Worm (Caenorhabditis elegans) whole organism, L3 larva: ENCODE data around the gene srz-15.
A peak's percentile ranks its signal among the peaks of the same experiment; 100 is the strongest.

Experiments
- R02D3.7 ChIP-seq: fragments of 150-350 bp; optimal IDR thresholded peaks from 2 replicates; lab custom pipeline; 2014; ENCODE audit warnings: missing biosample characterization, missing genetic modification characterization
- ZK546.5 ChIP-seq: sonication (generic microtip); optimal IDR thresholded peaks from 2 replicates; lab custom pipeline; 2017; ENCODE audit warnings: missing biosample characterization, missing genetic modification characterization
- ama-1 ChIP-seq: fragments of 150-350 bp; optimal IDR thresholded peaks from 2 replicates; lab custom pipeline; 2018
- ceh-28 ChIP-seq: fragments of 150-350 bp; optimal IDR thresholded peaks from 2 replicates; lab custom pipeline; 2014; ENCODE audit warnings: missing biosample characterization, missing genetic modification reagents, missing genetic modification characterization
- daf-12 ChIP-seq: fragments of 150-350 bp; optimal IDR thresholded peaks from 2 replicates; lab custom pipeline; 2014; ENCODE audit warnings: missing biosample characterization, missing genetic modification reagents, missing genetic modification characterization
- egl-27 ChIP-seq: sonication (generic microtip); optimal IDR thresholded peaks from 4 replicates; lab custom pipeline; 2017; ENCODE audit warnings: missing biosample characterization, missing genetic modification reagents, missing genetic modification characterization
- egl-5 ChIP-seq: fragments of 150-350 bp; optimal IDR thresholded peaks from 2 replicates; lab custom pipeline; 2017; ENCODE audit warnings: missing biosample characterization, missing genetic modification reagents, missing genetic modification characterization, inconsistent platforms
- elt-2 ChIP-seq: sonication (generic microtip); optimal IDR thresholded peaks from 2 replicates; lab custom pipeline; 2016; ENCODE audit warnings: missing genetic modification reagents, mild to moderate bottlenecking, missing genetic modification characterization, missing compliant biosample characterization
- elt-3 ChIP-seq, 3 experiments: fragments of 150-350 bp in 1 of 3; sonication (generic microtip) in 2 of 3; optimal IDR thresholded peaks; 2 replicates in 2 of 3; 4 replicates in 1 of 3; lab custom pipeline; 2014 to 2017; ENCODE audit warnings: missing biosample characterization in 3 of 3, missing genetic modification characterization in 3 of 3
- eor-1 ChIP-seq, 2 experiments: fragments of 150-350 bp; optimal IDR thresholded peaks; 2 replicates each; lab custom pipeline; 2014 to 2018; ENCODE audit warnings: missing biosample characterization in 2 of 2, missing genetic modification characterization in 2 of 2
- fkh-2 ChIP-seq: fragments of 150-350 bp; optimal IDR thresholded peaks from 2 replicates; lab custom pipeline; 2014; ENCODE audit warnings: missing biosample characterization, missing genetic modification reagents, missing genetic modification characterization
- hmg-11 ChIP-seq: sonication (generic microtip); optimal IDR thresholded peaks from 2 replicates; lab custom pipeline; 2016; ENCODE audit warnings: missing genetic modification characterization, missing compliant biosample characterization
- lin-15B ChIP-seq: fragments of 150-350 bp; optimal IDR thresholded peaks from 2 replicates; lab custom pipeline; 2014; ENCODE audit warnings: missing biosample characterization, missing genetic modification characterization
- lsy-12 ChIP-seq: sonication (generic microtip); optimal IDR thresholded peaks from 2 replicates; lab custom pipeline; 2016; ENCODE audit warnings: mild to moderate bottlenecking, missing genetic modification characterization, missing compliant biosample characterization
- nhr-11 ChIP-seq: fragments of 150-350 bp; optimal IDR thresholded peaks from 2 replicates; lab custom pipeline; 2014; ENCODE audit warnings: missing biosample characterization, missing genetic modification characterization
- nhr-237 ChIP-seq: fragments of 150-350 bp; optimal IDR thresholded peaks from 2 replicates; lab custom pipeline; 2014; ENCODE audit warnings: missing biosample characterization, missing genetic modification characterization
- nhr-25 ChIP-seq: sonication (generic microtip); optimal IDR thresholded peaks from 2 replicates; lab custom pipeline; 2017; ENCODE audit warnings: missing biosample characterization, missing genetic modification characterization
- nhr-28 ChIP-seq: fragments of 150-350 bp; optimal IDR thresholded peaks from 2 replicates; lab custom pipeline; 2014; ENCODE audit warnings: missing biosample characterization, missing genetic modification characterization
- nhr-43 ChIP-seq: sonication (generic microtip); optimal IDR thresholded peaks from 2 replicates; lab custom pipeline; 2016; ENCODE audit warnings: mild to moderate bottlenecking, missing genetic modification characterization, missing compliant biosample characterization; ENCODE audit not compliant: poor library complexity, severe bottlenecking
- nhr-67 ChIP-seq: fragments of 150-350 bp; optimal IDR thresholded peaks from 2 replicates; lab custom pipeline; 2014; ENCODE audit warnings: missing biosample characterization, missing genetic modification characterization
- nhr-76 ChIP-seq: fragments of 150-350 bp; sonication (generic microtip); optimal IDR thresholded peaks from 5 replicates; lab custom pipeline; 2014; ENCODE audit warnings: missing biosample characterization, missing genetic modification characterization
- nhr-77 ChIP-seq: fragments of 150-350 bp; optimal IDR thresholded peaks from 2 replicates; lab custom pipeline; 2014; ENCODE audit warnings: missing biosample characterization, missing genetic modification characterization
- pha-4 ChIP-seq: fragments of 150-350 bp; optimal IDR thresholded peaks from 2 replicates; lab custom pipeline; 2014; ENCODE audit warnings: missing biosample characterization, missing genetic modification reagents, missing genetic modification characterization
- pqm-1 ChIP-seq: fragments of 150-350 bp; optimal IDR thresholded peaks from 2 replicates; lab custom pipeline; 2017; ENCODE audit warnings: missing biosample characterization, missing genetic modification characterization, inconsistent platforms
- sea-2 ChIP-seq: fragments of 150-350 bp; sonication (generic microtip); optimal IDR thresholded peaks from 4 replicates; lab custom pipeline; 2014; ENCODE audit warnings: missing biosample characterization, missing genetic modification reagents, missing genetic modification characterization
- skn-1 ChIP-seq: fragments of 150-350 bp; optimal IDR thresholded peaks from 2 replicates; lab custom pipeline; 2014; ENCODE audit warnings: missing biosample characterization, missing genetic modification characterization
- snpc-4 ChIP-seq: fragments of 150-350 bp; optimal IDR thresholded peaks from 2 replicates; lab custom pipeline; 2014; ENCODE audit warnings: missing biosample characterization, missing genetic modification characterization
- unc-62 ChIP-seq: fragments of 150-350 bp; sonication (generic microtip); optimal IDR thresholded peaks from 4 replicates; lab custom pipeline; 2014; ENCODE audit warnings: missing biosample characterization, missing genetic modification reagents, missing genetic modification characterization
- zag-1 ChIP-seq: fragments of 150-350 bp; optimal IDR thresholded peaks from 2 replicates; lab custom pipeline; 2014; ENCODE audit warnings: missing biosample characterization, missing genetic modification characterization
- ztf-11 ChIP-seq: fragments of 150-350 bp; optimal IDR thresholded peaks from 2 replicates; lab custom pipeline; 2014; ENCODE audit warnings: missing biosample characterization, missing genetic modification characterization
- ztf-4 ChIP-seq: fragments of 150-350 bp; optimal IDR thresholded peaks from 2 replicates; lab custom pipeline; 2014; ENCODE audit warnings: missing biosample characterization, missing genetic modification characterization

Gene srz-15

ce11 chrIV:12876558-12876957, 39.0 kb upstream of the srz-15 start:
- no peak for TF ChIP-seq egl-27
- TF ChIP-seq ztf-4 (tag; lab: Kevin White, UChicago), result no peak
- peak; percentile 74 for TF ChIP-seq pqm-1
- no peak for TF ChIP-seq eor-1 (tag; optimal IDR thresholded peaks at IDR 0.05; lab: Kevin White, UChicago)
- TF ChIP-seq nhr-67 (tag; lab: Kevin White, UChicago), result no peak
- TF ChIP-seq ceh-28 (tag; lab: Kevin White, UChicago), result no peak
- no peak for TF ChIP-seq zag-1 (tag; lab: Kevin White, UChicago)
- no peak for TF ChIP-seq hmg-11
- no peak for TF ChIP-seq ZK546.5
- TF ChIP-seq nhr-11 (tag; lab: Kevin White, UChicago), result no peak
- peak; percentile 62 for TF ChIP-seq elt-2 (tag; lab: Kevin White, UChicago)

- no peak for TF ChIP-seq R02D3.7 (tag; lab: Kevin White, UChicago)
- no peak for TF ChIP-seq sea-2 (GFP tag; lab: Kevin White, UChicago)
- no peak for TF ChIP-seq nhr-76 (tag; lab: Kevin White, UChicago)
- peak; percentile 95 for TF ChIP-seq pqm-1
- TF ChIP-seq pha-4, result peak; percentile 79
- TF ChIP-seq egl-5, result no peak
- TF ChIP-seq fkh-2, result no peak
- no peak for TF ChIP-seq lsy-12 (tag; lab: Kevin White, UChicago)
- TF ChIP-seq elt-2 (tag; lab: Kevin White, UChicago), result peak; percentile 85
Observed at ce11 chrIV:12879557-12879956, 36.0 kb upstream of the srz-15 start, which contains the start of gene ZK896.5. TSS of gene ZK896.5 (minus strand) at chrIV:12879645.

- TF ChIP-seq elt-2 (tag; lab: Kevin White, UChicago), result peak; percentile 26
- no peak for TF ChIP-seq nhr-77 (tag; lab: Kevin White, UChicago)
Observed at ce11 chrIV:12883190-12883589, 32.4 kb upstream of the srz-15 start, which contains the start of gene ZK896.4. TSS of gene ZK896.4 (minus strand) at chrIV:12883290.

ce11 chrIV:12886012-12886411, 29.6 kb upstream of the srz-15 start:
- TF ChIP-seq elt-2 (tag; lab: Kevin White, UChicago), result peak; percentile 13
- TF ChIP-seq ztf-4 (tag; lab: Kevin White, UChicago), result no peak

ce11 chrIV:12890445-12890844, 25.1 kb upstream of the srz-15 start, which contains the start of gene K08D8.6:
TSS of gene K08D8.6 (minus strand) at chrIV:12890508.
- TF ChIP-seq pqm-1 (peak; percentile 93), nhr-76 (tag; lab: Kevin White, UChicago) (no peak), elt-2 (tag; lab: Kevin White, UChicago) (peak; percentile 94)

ce11 chrIV:12891080-12891479, 24.5 kb upstream of the srz-15 start:
- TF ChIP-seq ztf-11 (no peak), nhr-25 (tag; lab: Kevin White, UChicago) (no peak), ztf-4 (tag; lab: Kevin White, UChicago) (no peak), snpc-4 (tag; lab: Kevin White, UChicago) (no peak), nhr-28 (tag; lab: Kevin White, UChicago) (no peak), eor-1 (tag; optimal IDR thresholded peaks at IDR 0.05; lab: Kevin White, UChicago) (no peak), ama-1 (lab: Kevin White, UChicago) (no peak), unc-62 (GFP tag; lab: Kevin White, UChicago) (no peak), ZK546.5 (no peak), egl-27 (no peak), elt-2 (tag; lab: Kevin White, UChicago) (peak; percentile 65), lsy-12 (tag; lab: Kevin White, UChicago) (no peak), nhr-67 (tag; lab: Kevin White, UChicago) (no peak), pqm-1 (peak; percentile 14)

- TF ChIP-seq unc-62 (GFP tag; lab: Kevin White, UChicago) (no peak), egl-27 (no peak), nhr-43 (tag; lab: Kevin White, UChicago) (no peak), elt-2 (tag; lab: Kevin White, UChicago) (peak; percentile 30)
Observed at ce11 chrIV:12892194-12892593, 23.4 kb upstream of the srz-15 start, which contains the start of gene K08D8.1. TSS of gene K08D8.1 (plus strand) at chrIV:12892494.

- TF ChIP-seq ceh-28 (tag; lab: Kevin White, UChicago), result no peak
- TF ChIP-seq skn-1 (tag; lab: Kevin White, UChicago), result no peak
- no peak for TF ChIP-seq nhr-28 (tag; lab: Kevin White, UChicago)
- TF ChIP-seq nhr-237, result no peak
- no peak for TF ChIP-seq daf-12 (tag; lab: Kevin White, UChicago)
- TF ChIP-seq lsy-12 (tag; lab: Kevin White, UChicago), result no peak
- TF ChIP-seq fkh-2, result no peak
- TF ChIP-seq pqm-1, result no peak
- no peak for TF ChIP-seq lin-15B (tag; lab: Kevin White, UChicago)
- no peak for TF ChIP-seq ZK546.5
- no peak for TF ChIP-seq egl-27
- TF ChIP-seq nhr-43 (tag; lab: Kevin White, UChicago), result no peak
- no peak for TF ChIP-seq elt-3 (tag; optimal IDR thresholded peaks at IDR 0.05; lab: Kevin White, UChicago)
- TF ChIP-seq R02D3.7 (tag; lab: Kevin White, UChicago), result no peak
Observed at ce11 chrIV:12893166-12893565, 22.4 kb upstream of the srz-15 start, which contains the start of gene K08D8.12. TSS of gene K08D8.12 (plus strand) at chrIV:12893466.
